Worm (Caenorhabditis elegans) whole organism, early embryonic: ENCODE data around the gene rrsr-1.

Experiments
- B0310.2 ChIP-seq: sonication (generic microtip); optimal IDR thresholded peaks from 2 replicates; lab custom pipeline; 2016; ENCODE audit warnings: mild to moderate bottlenecking, missing genetic modification characterization, missing compliant biosample characterization
- F13C5.2 ChIP-seq: sonication (generic microtip); optimal IDR thresholded peaks from 2 replicates; lab custom pipeline; 2017; ENCODE audit warnings: mild to moderate bottlenecking, missing genetic modification characterization, inconsistent platforms, missing compliant biosample characterization
- aly-1 ChIP-seq: sonication (generic microtip); optimal IDR thresholded peaks from 2 replicates; lab custom pipeline; 2016; ENCODE audit warnings: missing genetic modification characterization, missing compliant biosample characterization
- ama-1 ChIP-seq: fragments of 150-350 bp; optimal IDR thresholded peaks from 2 replicates; lab custom pipeline; 2014
- ceh-13 ChIP-seq: fragments of 200-800 bp; sonication (Bioruptor generic); optimal IDR thresholded peaks from 2 replicates; lab custom pipeline; 2018; ENCODE audit warnings: mild to moderate bottlenecking, missing genetic modification characterization, missing compliant biosample characterization
- ceh-36 ChIP-seq: sonication (generic microtip); optimal IDR thresholded peaks from 2 replicates; lab custom pipeline; 2016; ENCODE audit warnings: missing genetic modification characterization, inconsistent platforms, missing compliant biosample characterization
- ets-7 ChIP-seq: sonication (generic microtip); optimal IDR thresholded peaks from 2 replicates; lab custom pipeline; 2016; ENCODE audit warnings: missing genotype, missing genetic modification characterization, missing compliant biosample characterization
- flt-1 ChIP-seq: fragments of 200-800 bp; sonication (Bioruptor generic); IDR thresholded peaks from 2 replicates; pipeline ENCODE4 v1.3.6; 2022; ENCODE audit warnings: missing genetic modification characterization, missing compliant biosample characterization
- hmbx-1 ChIP-seq: sonication (generic microtip); optimal IDR thresholded peaks from 2 replicates; lab custom pipeline; 2016; ENCODE audit warnings: mild to moderate bottlenecking, missing genetic modification characterization, missing compliant biosample characterization
- hmg-4 ChIP-seq: fragments of 200-800 bp; sonication (Bioruptor generic); optimal IDR thresholded peaks from 2 replicates; lab custom pipeline; 2018; ENCODE audit warnings: mild to moderate bottlenecking, missing genetic modification characterization, missing compliant biosample characterization
- hnd-1 ChIP-seq: sonication (generic microtip); optimal IDR thresholded peaks from 2 replicates; lab custom pipeline; 2016; ENCODE audit warnings: missing genetic modification characterization, missing compliant biosample characterization
- pes-1 ChIP-seq: fragments of 200-800 bp; sonication (Bioruptor generic); IDR thresholded peaks from 2 replicates; pipeline ENCODE4 v1.3.6; 2022; ENCODE audit warnings: missing genetic modification reagents, missing genetic modification characterization, missing compliant biosample characterization
- scrt-1 ChIP-seq: fragments of 200-800 bp; sonication (Bioruptor generic); IDR thresholded peaks from 2 replicates; pipeline ENCODE4 v1.3.6; 2022; ENCODE audit warnings: missing genetic modification characterization, missing compliant biosample characterization
- sea-1 ChIP-seq: fragments of 200-800 bp; sonication (Bioruptor generic); conservative IDR thresholded peaks from 2 replicates; pipeline ENCODE4 v1.3.6; 2022; ENCODE audit warnings: missing genetic modification characterization, missing compliant biosample characterization
- tbx-11 ChIP-seq: fragments of 200-800 bp; sonication (Bioruptor generic); IDR thresholded peaks from 2 replicates; pipeline ENCODE4 v1.3.6; 2022; ENCODE audit warnings: missing genetic modification characterization, missing compliant biosample characterization
- tbx-37 ChIP-seq: fragments of 200-800 bp; sonication (Bioruptor generic); conservative IDR thresholded peaks from 2 replicates; pipeline ENCODE4 v1.3.6; 2022; ENCODE audit warnings: missing genetic modification reagents, missing genetic modification characterization, missing compliant biosample characterization
- tra-4 ChIP-seq: sonication (generic microtip); optimal IDR thresholded peaks from 2 replicates; lab custom pipeline; 2017; ENCODE audit warnings: missing genetic modification characterization, missing compliant biosample characterization

The rrsr-1 gene

ce11 chrV:14439236-14439635, 14.4 kb upstream of the rrsr-1 start:
- TF ChIP-seq scrt-1 (no peak), aly-1 (tag; lab: Kevin White, UChicago) (no peak), F13C5.2 (tag; lab: Kevin White, UChicago) (no peak), ets-7 (tag; lab: Kevin White, UChicago) (no peak), sea-1 (GFP tag; lab: Robert Waterston, UW) (no peak)

- TF ChIP-seq sea-1 (GFP tag; lab: Robert Waterston, UW): no peak
- TF ChIP-seq aly-1 (tag; lab: Kevin White, UChicago): no peak
- no peak for TF ChIP-seq tbx-37 (GFP tag; lab: Robert Waterston, UW)
- TF ChIP-seq scrt-1: no peak
- TF ChIP-seq tra-4 (tag; lab: Kevin White, UChicago): no peak
- TF ChIP-seq F13C5.2 (tag; lab: Kevin White, UChicago): no peak
- no peak for TF ChIP-seq tbx-11 (GFP tag; lab: Robert Waterston, UW)
- TF ChIP-seq hmg-4 (GFP tag; lab: Kevin White, UChicago): no peak
- no peak for TF ChIP-seq ets-7 (tag; lab: Kevin White, UChicago)
- no peak for TF ChIP-seq pes-1 (GFP tag; lab: Robert Waterston, UW)
- TF ChIP-seq hmbx-1: no peak
These were observed 13.4 kb upstream of the rrsr-1 start for ce11 chrV:14438099-14438739.

- no peak for TF ChIP-seq ceh-13 (GFP tag; lab: Kevin White, UChicago)
- TF ChIP-seq tbx-37 (GFP tag; lab: Robert Waterston, UW): no peak
- no peak for TF ChIP-seq tbx-11 (GFP tag; lab: Robert Waterston, UW)
- no peak for TF ChIP-seq scrt-1
- no peak for TF ChIP-seq ama-1 (lab: Kevin White, UChicago)
- no peak for TF ChIP-seq flt-1 (GFP tag; lab: Robert Waterston, UW)
- no peak for TF ChIP-seq ets-7 (tag; lab: Kevin White, UChicago)
- TF ChIP-seq hmg-4 (GFP tag; lab: Kevin White, UChicago): no peak
- TF ChIP-seq F13C5.2 (tag; lab: Kevin White, UChicago): no peak
- no peak for TF ChIP-seq hnd-1 (tag; lab: Kevin White, UChicago)
- TF ChIP-seq sea-1 (GFP tag; lab: Robert Waterston, UW): no peak
These were observed 12.5 kb upstream of the rrsr-1 start for ce11 chrV:14437355-14437754.

DNA sequence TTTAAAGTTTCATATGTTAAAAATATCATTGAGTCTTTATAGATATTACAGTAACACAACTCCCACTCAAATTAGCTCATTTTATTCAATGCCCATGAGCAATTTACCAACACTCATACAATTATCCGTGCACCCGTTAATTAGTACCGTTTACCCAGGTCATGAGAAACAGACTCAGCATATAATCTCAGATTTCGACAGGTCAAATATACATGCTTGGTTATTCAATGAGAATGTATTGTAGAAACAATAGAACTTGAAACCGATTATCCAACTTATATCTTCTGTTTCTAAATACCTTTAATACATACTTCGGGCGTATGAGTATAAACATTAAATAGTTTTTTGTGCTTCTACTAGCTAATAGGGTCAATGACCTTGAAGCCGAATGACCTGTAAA, 11.4 kb upstream of the rrsr-1 start:
- TF ChIP-seq ets-7 (tag; lab: Kevin White, UChicago): no peak
- no peak for TF ChIP-seq hmbx-1
- no peak for TF ChIP-seq pes-1 (GFP tag; lab: Robert Waterston, UW)
- no peak for TF ChIP-seq hnd-1 (tag; lab: Kevin White, UChicago)
- no peak for TF ChIP-seq tbx-11 (GFP tag; lab: Robert Waterston, UW)
- TF ChIP-seq ceh-36 (tag; lab: Kevin White, UChicago): no peak
- TF ChIP-seq tbx-37 (GFP tag; lab: Robert Waterston, UW): no peak
- TF ChIP-seq tra-4 (tag; lab: Kevin White, UChicago): no peak
- TF ChIP-seq ceh-13 (GFP tag; lab: Kevin White, UChicago): no peak
- TF ChIP-seq sea-1 (GFP tag; lab: Robert Waterston, UW): no peak

DNA sequence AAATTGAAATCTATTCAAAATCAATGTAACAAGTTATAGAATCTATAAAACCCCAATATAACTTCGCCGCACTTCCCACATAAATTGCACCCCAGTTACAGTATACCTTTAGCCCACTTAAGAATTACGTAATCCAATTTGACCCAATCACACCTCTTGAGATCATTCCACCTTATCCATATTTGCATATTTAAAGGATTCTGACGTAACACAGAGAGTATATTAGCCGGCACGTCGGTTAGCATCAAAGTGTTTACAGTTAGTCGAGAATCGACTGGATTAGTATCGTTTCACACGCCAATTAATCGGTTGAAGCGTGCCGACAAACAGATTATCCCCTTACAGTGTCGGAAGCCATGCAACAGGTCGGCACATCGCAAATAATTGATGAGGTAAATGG, 8.8 kb upstream of the rrsr-1 start:
- TF ChIP-seq ceh-36 (tag; lab: Kevin White, UChicago) (peak; percentile 71), hmg-4 (GFP tag; lab: Kevin White, UChicago) (no peak)

- TF ChIP-seq tbx-37 (GFP tag; lab: Robert Waterston, UW) (no peak), hmg-4 (GFP tag; lab: Kevin White, UChicago) (no peak), hmbx-1 (no peak), ceh-36 (tag; lab: Kevin White, UChicago) (no peak), B0310.2 (tag; lab: Kevin White, UChicago) (no peak), ets-7 (tag; lab: Kevin White, UChicago) (no peak), scrt-1 (no peak), tra-4 (tag; lab: Kevin White, UChicago) (no peak), ama-1 (lab: Kevin White, UChicago) (no peak), pes-1 (GFP tag; lab: Robert Waterston, UW) (no peak), F13C5.2 (tag; lab: Kevin White, UChicago) (no peak)
These were observed 7.5 kb upstream of the rrsr-1 start, which contains the start of gene egl-1 for ce11 chrV:14432259-14432658. egl-1 (minus strand) TSS chrV:14432359.

DNA sequence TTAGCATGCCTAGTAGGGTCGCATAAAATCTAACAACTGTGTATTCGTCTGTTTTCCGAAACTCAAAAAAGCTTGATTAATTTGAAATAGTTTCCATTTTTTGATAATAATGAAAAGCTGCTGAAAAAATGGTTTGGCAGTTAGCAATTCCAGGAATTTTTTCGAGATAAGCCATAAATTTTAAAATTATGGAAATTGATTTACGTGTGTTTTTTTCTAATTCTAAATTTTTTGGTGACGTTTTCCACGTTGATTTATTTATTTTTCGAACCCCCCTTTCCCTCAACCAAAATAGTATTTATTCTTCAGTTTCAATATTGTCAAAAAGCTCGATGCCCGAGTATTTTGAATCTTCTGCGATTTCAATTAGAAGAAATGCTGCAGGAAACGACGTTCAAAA, 4.1 kb upstream of the rrsr-1 start, which contains the start of gene F23B12.1:
F23B12.1 (plus strand) TSS at position 301 of the 400 bp plus-strand sequence.
- TF ChIP-seq hnd-1 (tag; lab: Kevin White, UChicago) (no peak), pes-1 (GFP tag; lab: Robert Waterston, UW) (no peak), hmbx-1 (no peak), tbx-37 (GFP tag; lab: Robert Waterston, UW) (no peak), tbx-11 (GFP tag; lab: Robert Waterston, UW) (no peak), ama-1 (lab: Kevin White, UChicago) (no peak), B0310.2 (tag; lab: Kevin White, UChicago) (no peak), F13C5.2 (tag; lab: Kevin White, UChicago) (no peak), scrt-1 (no peak), aly-1 (tag; lab: Kevin White, UChicago) (no peak), tra-4 (tag; lab: Kevin White, UChicago) (no peak), ceh-36 (tag; lab: Kevin White, UChicago) (no peak), hmg-4 (GFP tag; lab: Kevin White, UChicago) (no peak), ceh-13 (GFP tag; lab: Kevin White, UChicago) (no peak), sea-1 (GFP tag; lab: Robert Waterston, UW) (no peak)
